Fruit fly (Drosophila melanogaster): ENCODE results near the gene Spt7.

The Spt7 gene

DNA sequence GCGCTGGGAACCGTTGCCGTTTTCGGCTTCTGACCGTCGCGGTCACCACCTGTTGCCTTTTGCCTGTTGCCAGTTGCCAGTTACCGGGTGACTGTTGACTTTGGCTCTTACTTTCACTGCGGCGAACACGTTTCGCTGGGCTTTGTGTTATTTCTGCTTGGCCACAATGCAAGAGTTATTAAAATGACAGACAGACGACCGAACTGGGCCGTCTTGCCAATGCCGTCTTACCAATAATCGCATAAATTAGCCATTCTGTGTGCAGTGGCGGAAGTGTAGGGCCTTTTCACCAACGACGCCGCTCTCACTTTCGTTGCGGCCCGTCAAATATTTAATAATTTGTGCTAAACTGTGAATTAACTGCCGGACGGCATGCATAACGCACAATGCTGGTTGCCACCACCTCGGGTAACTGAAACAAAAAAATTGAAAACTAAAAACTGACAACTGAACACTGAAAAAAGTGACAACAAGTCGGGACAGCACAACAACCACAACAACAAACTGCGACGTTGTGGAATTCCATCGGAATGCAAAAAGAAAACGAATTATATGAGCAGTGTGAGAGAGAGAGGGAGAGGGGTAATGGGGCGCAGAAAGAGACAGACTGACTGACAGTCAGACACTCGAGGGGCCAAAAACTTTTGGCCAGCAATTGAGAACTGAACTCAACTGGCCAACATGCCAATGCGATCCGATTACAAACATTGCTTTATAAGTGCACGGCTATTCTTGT is 21.8 kb upstream of the Spt7 start:
- TF ChIP-seq Blimp-1 (GFP tag; optimal IDR thresholded peaks at IDR 0.05) = peak; percentile 65
- TF ChIP-seq salr (GFP tag; optimal IDR thresholded peaks at IDR 0.05) = no peak

dm6 chrX:17829083-17829997 is 20.9 kb upstream of the Spt7 start:
- TF ChIP-seq net (GFP tag; optimal IDR thresholded peaks at IDR 0.05) = peak; percentile 66
- TF ChIP-seq Ets21C (GFP tag; optimal IDR thresholded peaks at IDR 0.05) = no peak
- no peak for TF ChIP-seq fd85E (GFP tag; optimal IDR thresholded peaks at IDR 0.05)
- TF ChIP-seq salr (GFP tag; optimal IDR thresholded peaks at IDR 0.05) = peak in 1 of 2 experiments; percentile 51
- no peak for TF ChIP-seq CG6854 (GFP tag; optimal IDR thresholded peaks at IDR 0.05)
- peak; percentile 64 for TF ChIP-seq svp (GFP tag)
- TF ChIP-seq CG6163 (GFP tag; IDR thresholded peaks at IDR 0.05) = peak; percentile 15
- TF ChIP-seq CG6808 (GFP tag; optimal IDR thresholded peaks at IDR 0.05) = peak; percentile 65
- TF ChIP-seq achi (GFP tag; optimal IDR thresholded peaks at IDR 0.05) = peak; percentile 62
- peak; percentile 84 for TF ChIP-seq OdsH (GFP tag; optimal IDR thresholded peaks at IDR 0.05)
- TF ChIP-seq CG4318 (GFP tag; optimal IDR thresholded peaks at IDR 0.05) = peak; percentile 69
- peak; percentile 21 for TF ChIP-seq CG31627 (GFP tag; optimal IDR thresholded peaks at IDR 0.05)
- 0 out of 2 replicates have a peak, but pooled peaks have one; percentile 32 for TF ChIP-seq CG11294 (GFP tag; IDR thresholded peaks at IDR 0.05)
- TF ChIP-seq CG9139 (GFP tag; optimal IDR thresholded peaks at IDR 0.05) = no peak
- TF ChIP-seq CG1621 (tag; optimal IDR thresholded peaks at IDR 0.05) = peak; percentile 37
- peak; percentile 45 for TF ChIP-seq fd59A (GFP tag; optimal IDR thresholded peaks at IDR 0.05)
- TF ChIP-seq Sox14 (GFP tag; optimal IDR thresholded peaks at IDR 0.05) = peak; percentile 46
- TF ChIP-seq cyc (GFP tag; optimal IDR thresholded peaks at IDR 0.05) = peak; percentile 10
- TF ChIP-seq eg (GFP tag; IDR thresholded peaks at IDR 0.05) = peak; percentile 61; the same call in 2 of the 3 replicates
- peak; percentile 50 for TF ChIP-seq CG16779 (tag; optimal IDR thresholded peaks at IDR 0.05)
- TF ChIP-seq Smox (GFP tag; optimal IDR thresholded peaks at IDR 0.05) = peak; percentile 26
- peak; percentile 60 for TF ChIP-seq topi (GFP tag; optimal IDR thresholded peaks at IDR 0.05)
- TF ChIP-seq CG34406 (GFP tag; optimal IDR thresholded peaks at IDR 0.05) = peak; percentile 43
- TF ChIP-seq CG6276 (GFP tag; optimal IDR thresholded peaks at IDR 0.05) = peak; percentile 81
- peak; percentile 49 for TF ChIP-seq CG10669 (GFP tag; optimal IDR thresholded peaks at IDR 0.05)
- TF ChIP-seq CG6792 (GFP tag; optimal IDR thresholded peaks at IDR 0.05) = peak; percentile 58
- peak; percentile 57 for TF ChIP-seq CG3919 (GFP tag; optimal IDR thresholded peaks at IDR 0.05)
- peak; percentile 68 for TF ChIP-seq Hr4 (GFP tag; optimal IDR thresholded peaks at IDR 0.05)
- TF ChIP-seq lz (GFP tag; optimal IDR thresholded peaks at IDR 0.05) = peak; percentile 29
- TF ChIP-seq fkh (GFP tag; optimal IDR thresholded peaks at IDR 0.05) = peak; percentile 16
- peak; percentile 8 for TF ChIP-seq CG7368 (GFP tag; optimal IDR thresholded peaks at IDR 0.05)
- peak; percentile 21 to 60 for TF ChIP-seq ss (GFP tag; optimal IDR thresholded peaks at IDR 0.05)
- TF ChIP-seq CG11902 (GFP tag; optimal IDR thresholded peaks at IDR 0.05) = peak; percentile 15
- TF ChIP-seq CG8632 (GFP tag; optimal IDR thresholded peaks at IDR 0.05) = peak; percentile 54
- peak; percentile 80 for TF ChIP-seq CG15336 (GFP tag; IDR thresholded peaks at IDR 0.05)
- peak; percentile 52 for TF ChIP-seq Met (GFP tag; optimal IDR thresholded peaks at IDR 0.05)
- TF ChIP-seq dsx (GFP tag; optimal IDR thresholded peaks at IDR 0.05; ENCODE audit: poor library complexity, severe bottlenecking) = peak; percentile 47
- TF ChIP-seq Sox102F (GFP tag; optimal IDR thresholded peaks at IDR 0.05) = peak; percentile 28
- peak; percentile 44 for TF ChIP-seq CG11762 (GFP tag; optimal IDR thresholded peaks at IDR 0.05; ENCODE audit: insufficient read depth)
- peak; percentile 3 for TF ChIP-seq CG8319 (GFP tag; optimal IDR thresholded peaks at IDR 0.05)
- peak; percentile 34 for TF ChIP-seq pdm3 (GFP tag; optimal IDR thresholded peaks at IDR 0.05)
- peak; percentile 42 for TF ChIP-seq spab (GFP tag; optimal IDR thresholded peaks at IDR 0.05)
- TF ChIP-seq Ets96B (tag; optimal IDR thresholded peaks at IDR 0.05) = peak; percentile 58
- no peak for TF ChIP-seq Hr38 (GFP tag; optimal IDR thresholded peaks at IDR 0.05)
- no peak for TF ChIP-seq Eip93F (GFP tag; optimal IDR thresholded peaks at IDR 0.05)
